Worm (Caenorhabditis elegans) whole organism, midembryonic: ENCODE measurements around the gene srh-115.

Experiments
- T22C8.4 ChIP-seq: fragments of 200-800 bp; sonication (Bioruptor generic); IDR thresholded peaks from 2 replicates; pipeline ENCODE4 v1.3.6; 2022; ENCODE audit warnings: missing genetic modification characterization, missing compliant biosample characterization
- cog-1 ChIP-seq: sonication (generic microtip); optimal IDR thresholded peaks from 2 replicates; lab custom pipeline; 2016; ENCODE audit warnings: missing genetic modification characterization, missing compliant biosample characterization
- flt-1 ChIP-seq: fragments of 200-800 bp; sonication (Bioruptor generic); IDR thresholded peaks from 2 replicates; pipeline ENCODE4 v1.3.6; 2022; ENCODE audit warnings: missing genetic modification characterization, missing compliant biosample characterization
- klf-2 ChIP-seq: fragments of 200-800 bp; sonication (Bioruptor generic); conservative IDR thresholded peaks from 2 replicates; pipeline ENCODE4 v1.3.6; 2022; ENCODE audit warnings: missing genetic modification reagents, missing genetic modification characterization, missing compliant biosample characterization
- med-1 ChIP-seq: sonication (generic microtip); optimal IDR thresholded peaks from 2 replicates; lab custom pipeline; 2017; ENCODE audit warnings: missing genetic modification characterization, mild to moderate bottlenecking, missing compliant biosample characterization, antibody characterized with exemption, missing genetic modification reagents; ENCODE audit not compliant: insufficient read depth
- ref-1 ChIP-seq: fragments of 200-800 bp; sonication (Bioruptor generic); conservative IDR thresholded peaks from 2 replicates; pipeline ENCODE4 v1.3.6; 2022; ENCODE audit warnings: missing genetic modification reagents, missing genetic modification characterization, missing compliant biosample characterization
- tab-1 ChIP-seq: fragments of 200-800 bp; sonication (Bioruptor generic); IDR thresholded peaks from 2 replicates; pipeline ENCODE4 v1.3.6; 2022; ENCODE audit warnings: missing genetic modification characterization, missing compliant biosample characterization
- ztf-23 ChIP-seq: fragments of 200-800 bp; sonication (Bioruptor generic); IDR thresholded peaks from 2 replicates; pipeline ENCODE4 v1.3.6; 2022; ENCODE audit warnings: missing genetic modification reagents, missing genetic modification characterization, missing compliant biosample characterization
- ztf-29 ChIP-seq: fragments of 200-800 bp; sonication (Bioruptor generic); IDR thresholded peaks from 2 replicates; pipeline ENCODE4 v1.3.6; 2022; ENCODE audit warnings: missing genetic modification reagents, missing genetic modification characterization, missing compliant biosample characterization

Gene srh-115

ce11 chrV:17284159-17284558 lies 28.6 kb downstream of the srh-115 start:
- TF ChIP-seq ztf-23 (no peak), ztf-29 (no peak)

DNA sequence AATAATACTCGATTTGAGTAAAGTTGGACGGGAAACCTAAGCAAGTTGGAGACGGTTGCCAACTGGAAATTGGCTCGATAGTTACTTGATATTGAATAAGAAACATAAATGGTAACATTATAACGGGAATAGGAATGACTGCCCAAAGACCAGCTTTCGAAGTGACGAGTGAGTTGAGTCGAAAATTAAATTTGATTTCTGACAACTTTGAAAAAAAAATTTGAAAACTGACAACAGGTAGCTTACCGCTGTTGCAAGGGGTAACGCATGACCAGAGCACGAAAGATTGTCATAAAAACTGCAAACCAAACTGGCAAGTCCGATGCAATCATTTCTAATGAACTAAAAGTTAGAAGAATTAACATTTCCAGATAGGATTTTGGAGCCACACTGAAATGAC lies 37.2 kb downstream of the srh-115 start:
- no peak for TF ChIP-seq ref-1
- no peak for TF ChIP-seq ztf-29
- TF ChIP-seq cog-1, result no peak
- TF ChIP-seq ztf-23, result no peak
- no peak for TF ChIP-seq T22C8.4 (GFP tag; lab: Robert Waterston, UW)

ce11 chrV:17296443-17296842 lies 40.9 kb downstream of the srh-115 start:
- TF ChIP-seq klf-2 (GFP tag; lab: Robert Waterston, UW) (no peak), ztf-29 (no peak), ref-1 (no peak)

DNA sequence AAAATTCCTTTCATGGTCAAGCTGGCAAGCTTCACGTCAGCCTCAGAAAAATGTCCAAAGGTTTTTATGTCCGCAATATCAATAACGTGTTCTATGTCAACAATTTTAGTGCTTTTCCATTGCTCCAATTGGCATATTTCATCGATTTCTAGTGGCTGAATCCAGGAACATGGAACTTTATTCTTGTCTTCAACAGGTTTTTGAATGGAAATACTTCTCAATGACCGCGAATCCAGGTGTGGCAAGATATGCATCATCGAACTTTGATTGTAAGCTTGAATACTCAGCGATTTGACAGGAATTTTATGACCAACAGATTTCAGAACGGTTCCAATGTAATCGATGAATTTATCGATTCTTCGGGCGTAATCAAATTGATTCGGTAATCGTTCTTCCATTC lies 43.1 kb downstream of the srh-115 start:
- TF ChIP-seq ztf-29 (no peak), med-1 (no peak), tab-1 (GFP tag; lab: Robert Waterston, UW) (no peak), flt-1 (GFP tag; lab: Robert Waterston, UW) (no peak), ztf-23 (no peak), klf-2 (GFP tag; lab: Robert Waterston, UW) (no peak), T22C8.4 (GFP tag; lab: Robert Waterston, UW) (no peak), ref-1 (no peak), cog-1 (no peak)

ce11 chrV:17301375-17301774 lies 45.8 kb downstream of the srh-115 start, which contains the start of gene K10G4.5:
TSS of gene K10G4.5 (minus strand) at chrV:17301475.
- TF ChIP-seq ref-1 (no peak), klf-2 (GFP tag; lab: Robert Waterston, UW) (no peak), tab-1 (GFP tag; lab: Robert Waterston, UW) (no peak), ztf-23 (no peak), med-1 (no peak), T22C8.4 (GFP tag; lab: Robert Waterston, UW) (no peak), cog-1 (no peak), ztf-29 (no peak), flt-1 (GFP tag; lab: Robert Waterston, UW) (no peak)

ce11 chrV:17302754-17303153 lies 47.2 kb downstream of the srh-115 start, which contains the start of gene sri-70:
TSS of gene sri-70 (plus strand) at chrV:17303054.
- no peak for TF ChIP-seq T22C8.4 (GFP tag; lab: Robert Waterston, UW)
- TF ChIP-seq flt-1 (GFP tag; lab: Robert Waterston, UW), result no peak
- TF ChIP-seq ztf-29, result no peak
- TF ChIP-seq ztf-23, result no peak
- TF ChIP-seq cog-1, result no peak
- TF ChIP-seq med-1, result no peak
- TF ChIP-seq klf-2 (GFP tag; lab: Robert Waterston, UW), result no peak
- TF ChIP-seq tab-1 (GFP tag; lab: Robert Waterston, UW), result no peak
- TF ChIP-seq ref-1, result no peak

DNA sequence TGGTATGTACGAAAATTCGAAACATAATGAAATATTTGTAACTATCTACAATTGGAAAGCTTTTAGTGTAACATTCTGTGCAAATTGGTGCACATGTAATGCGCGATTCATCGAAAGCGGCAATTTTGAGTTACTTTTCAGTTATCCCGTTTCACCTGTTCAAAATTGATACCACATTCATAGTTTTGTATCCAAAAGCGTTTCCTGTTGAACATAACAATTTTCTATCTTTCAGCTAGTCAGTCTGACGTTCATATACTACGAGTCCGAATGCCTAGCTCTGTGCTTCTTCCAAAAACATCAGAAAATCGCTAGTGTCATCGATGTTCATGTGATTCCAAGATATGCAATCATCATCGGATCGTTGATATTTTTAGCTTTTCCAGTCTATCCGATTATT lies 47.8 kb downstream of the srh-115 start:
- TF ChIP-seq klf-2 (GFP tag; lab: Robert Waterston, UW) (no peak), ref-1 (no peak), med-1 (no peak), flt-1 (GFP tag; lab: Robert Waterston, UW) (no peak), T22C8.4 (GFP tag; lab: Robert Waterston, UW) (no peak), tab-1 (GFP tag; lab: Robert Waterston, UW) (no peak), ztf-23 (no peak), cog-1 (no peak), ztf-29 (no peak)
